Worm (Caenorhabditis elegans): ENCODE results near the gene cct-3.

DNA sequence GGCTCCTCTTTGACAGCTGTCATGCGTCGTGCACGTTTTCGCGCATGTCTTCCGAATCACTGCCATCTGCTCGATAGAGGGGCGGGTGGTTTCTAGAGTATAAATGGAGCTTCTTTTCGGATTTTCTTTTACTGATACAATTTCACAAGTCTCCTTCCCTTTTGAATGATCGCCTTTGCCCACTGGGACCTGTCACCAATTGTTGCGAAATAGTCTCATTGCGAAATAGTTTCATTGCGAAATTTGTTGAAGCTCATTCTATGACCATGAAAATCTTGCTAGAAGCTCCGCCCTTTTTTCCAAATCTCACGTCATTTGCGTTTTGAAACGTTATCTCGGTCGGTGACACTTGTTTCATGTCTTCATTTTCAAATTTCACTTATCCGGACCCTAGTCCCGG, 56.1 kb downstream of the cct-3 start:
- TF ChIP-seq ces-1 (GFP tag; optimal IDR thresholded peaks at IDR 0.05) (no peak), flh-1 (GFP tag; optimal IDR thresholded peaks at IDR 0.05) (no peak), elt-3 (tag; optimal IDR thresholded peaks at IDR 0.05) (no peak), unc-39 (tag; optimal IDR thresholded peaks at IDR 0.05) (no peak), unc-62 (GFP tag; optimal IDR thresholded peaks at IDR 0.05) (no peak), mls-2 (tag; optimal IDR thresholded peaks at IDR 0.05) (no peak), pha-4 (tag; optimal IDR thresholded peaks at IDR 0.05) (no peak), drap-1 (GFP tag; optimal IDR thresholded peaks at IDR 0.05) (no peak), snpc-4 (tag; optimal IDR thresholded peaks at IDR 0.05) (no peak), ztf-11 (tag; optimal IDR thresholded peaks at IDR 0.05) (no peak), nhr-237 (tag; optimal IDR thresholded peaks at IDR 0.05) (no peak)

Data from whole organism, mixed stage, embryonic.